Worm (Caenorhabditis elegans) whole organism, midembryonic: Measurements from ENCODE around the gene prp-18.

ENCODE experiments used
- T22C8.4 ChIP-seq: fragments of 200-800 bp; sonication (Bioruptor generic); IDR thresholded peaks from 2 replicates; pipeline ENCODE4 v1.3.6; 2022; ENCODE audit warnings: missing genetic modification characterization, missing compliant biosample characterization
- klf-2 ChIP-seq: fragments of 200-800 bp; sonication (Bioruptor generic); conservative IDR thresholded peaks from 2 replicates; pipeline ENCODE4 v1.3.6; 2022; ENCODE audit warnings: missing genetic modification reagents, missing genetic modification characterization, missing compliant biosample characterization
- med-1 ChIP-seq: sonication (generic microtip); optimal IDR thresholded peaks from 2 replicates; lab custom pipeline; 2017; ENCODE audit warnings: missing genetic modification characterization, mild to moderate bottlenecking, missing compliant biosample characterization, antibody characterized with exemption, missing genetic modification reagents; ENCODE audit not compliant: insufficient read depth
- ref-1 ChIP-seq: fragments of 200-800 bp; sonication (Bioruptor generic); conservative IDR thresholded peaks from 2 replicates; pipeline ENCODE4 v1.3.6; 2022; ENCODE audit warnings: missing genetic modification reagents, missing genetic modification characterization, missing compliant biosample characterization
- ztf-29 ChIP-seq: fragments of 200-800 bp; sonication (Bioruptor generic); IDR thresholded peaks from 2 replicates; pipeline ENCODE4 v1.3.6; 2022; ENCODE audit warnings: missing genetic modification reagents, missing genetic modification characterization, missing compliant biosample characterization

DNA sequence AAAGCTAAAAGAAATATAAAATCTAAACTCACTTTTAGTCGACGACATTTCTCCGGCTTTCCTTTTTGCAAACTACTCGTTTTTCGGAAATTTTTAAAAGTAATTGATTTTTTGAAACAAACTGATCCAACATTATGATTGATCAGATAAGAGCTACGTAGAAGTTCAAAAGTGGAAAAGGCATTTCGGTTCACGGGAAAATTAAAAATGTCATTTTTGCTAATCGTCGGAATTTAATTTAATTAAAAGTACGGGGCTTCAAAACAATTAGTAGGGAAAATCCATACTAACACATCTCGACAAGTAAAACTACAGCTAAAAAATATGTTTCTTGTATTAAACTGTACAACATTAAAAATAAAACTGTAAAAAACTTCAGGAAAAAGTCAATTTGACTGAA, 34.6 kb downstream of the prp-18 start, which contains the start of gene K07F5.8:
- TF ChIP-seq T22C8.4 (GFP tag; lab: Robert Waterston, UW) (no peak), klf-2 (GFP tag; lab: Robert Waterston, UW) (no peak), ztf-29 (no peak), ref-1 (no peak), med-1 (GFP tag; lab: Kevin White, UChicago) (no peak)
